Worm (Caenorhabditis elegans): Measurements from ENCODE around the gene C03H12.1.
A peak's percentile ranks its signal among the peaks of the same experiment; 100 is the strongest.

DNA sequence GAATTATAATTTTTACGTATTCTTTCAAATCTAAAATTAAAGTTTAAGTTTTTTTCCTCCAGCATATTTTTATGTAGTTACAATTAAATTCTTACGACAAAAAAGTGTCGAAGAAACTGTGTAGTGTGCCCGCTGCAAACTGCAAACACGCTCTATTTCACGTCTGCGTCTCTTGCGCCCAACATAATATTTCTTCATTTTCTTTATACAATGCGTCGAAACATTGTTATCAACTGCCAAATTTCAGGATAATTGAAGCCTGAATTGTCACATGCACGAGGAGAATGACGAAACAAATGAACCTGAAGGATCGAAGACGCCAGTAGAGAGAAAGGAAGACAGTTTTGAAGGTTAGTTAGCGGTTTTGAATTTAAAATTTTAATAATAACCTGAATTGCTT is at the start of gene C03H12.1:
- TF ChIP-seq ztf-16 (tag; optimal IDR thresholded peaks at IDR 0.05): no peak
- no peak for TF ChIP-seq ceh-22 (tag; optimal IDR thresholded peaks at IDR 0.05)
- TF ChIP-seq elt-2 (tag; optimal IDR thresholded peaks at IDR 0.05): peak; percentile 12
- no peak for TF ChIP-seq pat-9 (tag; optimal IDR thresholded peaks at IDR 0.05)
- TF ChIP-seq madf-2 (tag; optimal IDR thresholded peaks at IDR 0.05): no peak
- TF ChIP-seq fkh-10 (GFP tag; optimal IDR thresholded peaks at IDR 0.05): no peak
- no peak for TF ChIP-seq ahr-1 (tag; optimal IDR thresholded peaks at IDR 0.05)
- TF ChIP-seq tbx-2 (tag; optimal IDR thresholded peaks at IDR 0.05): no peak
- TF ChIP-seq dve-1 (tag; optimal IDR thresholded peaks at IDR 0.05): no peak
- no peak for TF ChIP-seq pha-2 (tag; optimal IDR thresholded peaks at IDR 0.05)
- no peak for TF ChIP-seq ceh-31 (tag; optimal IDR thresholded peaks at IDR 0.05)
- TF ChIP-seq fkh-6 (tag; optimal IDR thresholded peaks at IDR 0.05): no peak
- TF ChIP-seq unc-55 (GFP tag; optimal IDR thresholded peaks at IDR 0.05): no peak
